Fruit fly (Drosophila melanogaster) whole organism, wandering third instar larva: ENCODE measurements around the gene Snr1.

Source experiments
- Abd-B ChIP-seq: fragments of >200 bp; optimal IDR thresholded peaks from 2 replicates; lab custom pipeline; 2017; ENCODE audit warnings: missing biosample characterization, missing genetic modification characterization
- CG32264 ChIP-seq: fragments of 200-800 bp; sonication (Bioruptor generic); optimal IDR thresholded peaks from 2 replicates; lab custom pipeline; 2016; ENCODE audit warnings: missing biosample characterization, missing genetic modification characterization
- CG9705 ChIP-seq: fragments of 200-800 bp; sonication (Bioruptor generic); optimal IDR thresholded peaks from 2 replicates; lab custom pipeline; 2018; ENCODE audit warnings: missing biosample characterization, mild to moderate bottlenecking, missing genetic modification characterization
- Dfd ChIP-seq: fragments of >200 bp; optimal IDR thresholded peaks from 2 replicates; lab custom pipeline; 2017; ENCODE audit warnings: missing biosample characterization, missing genetic modification characterization
- HLH106 ChIP-seq: fragments of 200-800 bp; optimal IDR thresholded peaks from 3 replicates; lab custom pipeline; 2019; ENCODE audit warnings: missing biosample characterization, mild to moderate bottlenecking, missing genetic modification characterization, moderate library complexity
- br ChIP-seq: fragments of 200-800 bp; sonication (Bioruptor generic); optimal IDR thresholded peaks from 2 replicates; lab custom pipeline; 2016; ENCODE audit warnings: missing biosample characterization, missing genetic modification characterization
- brk ChIP-seq: fragments of 200-800 bp; sonication (Bioruptor generic); optimal IDR thresholded peaks from 2 replicates; lab custom pipeline; 2016; ENCODE audit warnings: missing biosample characterization, mild to moderate bottlenecking, missing genetic modification characterization
- foxo ChIP-seq, 2 experiments: fragments of 200-800 bp; sonication (Bioruptor generic); optimal IDR thresholded peaks; 2 replicates in 1 of 2; 3 replicates in 1 of 2; lab custom pipeline; 2016 to 2017; ENCODE audit warnings: missing biosample characterization in 2 of 2, missing genetic modification characterization in 2 of 2
- fru ChIP-seq: fragments of 200-800 bp; sonication (Bioruptor generic); optimal IDR thresholded peaks from 3 replicates; lab custom pipeline; 2016; ENCODE audit warnings: missing biosample characterization, mild to moderate bottlenecking, missing genetic modification characterization
- pan ChIP-seq: fragments of >200 bp; optimal IDR thresholded peaks from 2 replicates; lab custom pipeline; 2017
- psq ChIP-seq: fragments of 200-800 bp; sonication (Bioruptor generic); optimal IDR thresholded peaks from 3 replicates; lab custom pipeline; 2017; ENCODE audit warnings: missing biosample characterization, mild to moderate bottlenecking, missing genetic modification characterization, moderate library complexity
- sage ChIP-seq: fragments of 200-800 bp; sonication (Bioruptor generic); optimal IDR thresholded peaks from 2 replicates; lab custom pipeline; 2016; ENCODE audit warnings: missing biosample characterization, mild to moderate bottlenecking, missing genetic modification characterization
- tai ChIP-seq: sonication (Bioruptor generic); optimal IDR thresholded peaks from 2 replicates; lab custom pipeline; 2016; ENCODE audit warnings: missing biosample characterization, missing genetic modification characterization

DNA sequence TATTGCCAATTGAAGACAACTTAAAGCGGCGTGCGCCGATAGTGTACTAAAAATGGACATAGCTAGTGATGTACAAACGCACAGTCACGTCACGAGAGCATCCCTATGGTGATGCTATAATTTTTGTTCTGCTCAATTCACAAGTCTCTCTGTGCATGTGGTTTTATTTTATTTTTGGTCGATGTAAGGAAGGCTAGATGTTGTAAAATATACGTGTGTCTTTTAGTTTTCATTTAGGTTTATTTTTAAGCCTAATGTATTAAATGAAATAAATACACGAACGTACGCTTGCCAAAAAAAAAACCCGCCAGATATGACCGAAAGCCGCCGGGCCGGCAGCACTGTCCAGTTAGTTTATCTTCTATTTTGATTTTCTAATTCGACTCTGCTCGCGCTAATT is 3.8 kb downstream of the Snr1 start, which contains the start of the genes CG45100, HDAC3 and Hcs:
- no peak for TF ChIP-seq HLH106 (tag; lab: Kevin White, UChicago)
- no peak for TF ChIP-seq pan (lab: Kevin White, UChicago)
- TF ChIP-seq sage (GFP tag; lab: Kevin White, UChicago): no peak
- no peak for TF ChIP-seq Abd-B (GFP tag; lab: Kevin White, UChicago)
- no peak for TF ChIP-seq CG32264 (GFP tag; lab: Kevin White, UChicago)
- no peak for TF ChIP-seq Dfd
- TF ChIP-seq fru (GFP tag; lab: Kevin White, UChicago): no peak
- TF ChIP-seq brk: no peak
- no peak for TF ChIP-seq foxo (GFP tag; optimal IDR thresholded peaks at IDR 0.05; lab: Kevin White, UChicago)
- TF ChIP-seq psq: peak; percentile 36
- no peak for TF ChIP-seq tai (GFP tag; lab: Kevin White, UChicago)
- TF ChIP-seq CG9705 (GFP tag; lab: Kevin White, UChicago): peak; percentile 19
- TF ChIP-seq br (GFP tag; lab: Kevin White, UChicago): no peak
